Fruit fly (Drosophila melanogaster): ENCODE measurements around the gene GV1.

Gene GV1

dm6 chr3L:1868841-1869240, 58.5 kb downstream of the GV1 start (continued):
- no peak for TF ChIP-seq D19A (tag; optimal IDR thresholded peaks at IDR 0.05)
- peak; percentile 74 for TF ChIP-seq sob (GFP tag; IDR thresholded peaks at IDR 0.05)
- TF ChIP-seq Ptx1 (GFP tag; IDR thresholded peaks at IDR 0.05) = peak; percentile 47
- TF ChIP-seq phol (tag; optimal IDR thresholded peaks at IDR 0.05) = peak; percentile 8
- no peak for TF ChIP-seq Dad (GFP tag; optimal IDR thresholded peaks at IDR 0.05)
- TF ChIP-seq nmo (GFP tag; optimal IDR thresholded peaks at IDR 0.05) = peak; percentile 15
- TF ChIP-seq exex (tag; optimal IDR thresholded peaks at IDR 0.05) = peak; percentile 31
- TF ChIP-seq CG32767 (GFP tag; IDR thresholded peaks at IDR 0.05) = no peak
- no peak for TF ChIP-seq CG11723 (GFP tag; optimal IDR thresholded peaks at IDR 0.05)
- TF ChIP-seq CG9215 (GFP tag; IDR thresholded peaks at IDR 0.05) = peak; percentile 35; the same call in 1 of the 2 replicates
- TF ChIP-seq fd3F (GFP tag; optimal IDR thresholded peaks at IDR 0.05) = no peak
- TF ChIP-seq ems (GFP tag; optimal IDR thresholded peaks at IDR 0.05) = no peak
- peak; percentile 11 for TF ChIP-seq Six4 (GFP tag; optimal IDR thresholded peaks at IDR 0.05)
- TF ChIP-seq Rfx (GFP tag; IDR thresholded peaks at IDR 0.05) = peak; percentile 66
- peak; percentile 56; the same call in 1 of the 2 replicates for TF ChIP-seq Xrp1 (GFP tag; IDR thresholded peaks at IDR 0.05)
- peak; percentile 8 for TF ChIP-seq CG17802 (tag; optimal IDR thresholded peaks at IDR 0.05)
- no peak for TF ChIP-seq Sox100B (GFP tag; optimal IDR thresholded peaks at IDR 0.05)
- TF ChIP-seq stwl (tag; optimal IDR thresholded peaks at IDR 0.05) = no peak
- TF ChIP-seq cwo (GFP tag; optimal IDR thresholded peaks at IDR 0.05) = peak; percentile 2
- peak; percentile 93 for TF ChIP-seq CG11695 (GFP tag; IDR thresholded peaks at IDR 0.05)
- peak; percentile 48; the same call in 1 of the 2 replicates for TF ChIP-seq ara (GFP tag; IDR thresholded peaks at IDR 0.05)
- TF ChIP-seq slbo (GFP tag; IDR thresholded peaks at IDR 0.05) = 0 out of 2 replicates have a peak, but pooled peaks have one; percentile 17
- no peak for TF ChIP-seq pan (optimal IDR thresholded peaks at IDR 0.05)
- peak in 1 of 2 experiments; percentile 61 for TF ChIP-seq pan (GFP tag; optimal IDR thresholded peaks at IDR 0.05 in 1 of 2, IDR thresholded peaks at IDR 0.05 in 1 of 2)
- peak; percentile 55 for TF ChIP-seq CG6689 (GFP tag; IDR thresholded peaks at IDR 0.05)
- TF ChIP-seq tgo (GFP tag; IDR thresholded peaks at IDR 0.05) = peak; percentile 63
- no peak for TF ChIP-seq CG12236 (GFP tag; optimal IDR thresholded peaks at IDR 0.05)
- TF ChIP-seq ase (GFP tag; IDR thresholded peaks at IDR 0.05) = 0 out of 3 replicates have a peak, but pooled peaks have one; percentile 17
- TF ChIP-seq CG7786 (GFP tag; optimal IDR thresholded peaks at IDR 0.05) = no peak
- peak; percentile 67 for TF ChIP-seq dmrt99B (tag; optimal IDR thresholded peaks at IDR 0.05)
- peak; percentile 65 for TF ChIP-seq tap (tag; optimal IDR thresholded peaks at IDR 0.05)
- peak; percentile 40; the same call in 1 of the 2 replicates for TF ChIP-seq CG14014 (GFP tag; IDR thresholded peaks at IDR 0.05)
- TF ChIP-seq Med (GFP tag) = peak; percentile 70
- TF ChIP-seq Awh (GFP tag; IDR thresholded peaks at IDR 0.05) = peak; percentile 60; the same call in 1 of the 2 replicates
- peak; percentile 13 for TF ChIP-seq CG10979 (tag; optimal IDR thresholded peaks at IDR 0.05)
- TF ChIP-seq bcd (GFP tag; optimal IDR thresholded peaks at IDR 0.05) = peak; percentile 23
- TF ChIP-seq CG10431 (GFP tag; optimal IDR thresholded peaks at IDR 0.05) = no peak
- peak; percentile 72 for TF ChIP-seq vvl (GFP tag; IDR thresholded peaks at IDR 0.05)
- TF ChIP-seq tll (GFP tag; optimal IDR thresholded peaks at IDR 0.05) = no peak
- TF ChIP-seq CG14667 (GFP tag; IDR thresholded peaks at IDR 0.05) = peak; percentile 26; the same call in 1 of the 2 replicates
- TF ChIP-seq Fer3 (tag; optimal IDR thresholded peaks at IDR 0.05) = peak; percentile 69
- TF ChIP-seq hbn (GFP tag; IDR thresholded peaks at IDR 0.05; ENCODE audit: partially characterized antibody) = no peak
- peak; percentile 80 for TF ChIP-seq lmd (GFP tag; IDR thresholded peaks at IDR 0.05)
- TF ChIP-seq CG4730 (GFP tag; IDR thresholded peaks at IDR 0.05) = peak; percentile 24; the same call in 1 of the 2 replicates
- peak; percentile 29; the same call in 1 of the 2 replicates for TF ChIP-seq ttk (GFP tag; IDR thresholded peaks at IDR 0.05)
- TF ChIP-seq CG14441 (GFP tag; IDR thresholded peaks at IDR 0.05) = 0 out of 2 replicates have a peak, but pooled peaks have one; percentile 36
- TF ChIP-seq trem (tag; optimal IDR thresholded peaks at IDR 0.05) = peak; percentile 1
- 0 out of 3 replicates have a peak, but pooled peaks have one; percentile 14 for TF ChIP-seq z (GFP tag; IDR thresholded peaks at IDR 0.05)
- peak; percentile 66 for TF ChIP-seq CG18262 (tag; optimal IDR thresholded peaks at IDR 0.05)
- no peak for TF ChIP-seq NC2β (GFP tag; optimal IDR thresholded peaks at IDR 0.05)
- no peak for TF ChIP-seq CG9876 (GFP tag; optimal IDR thresholded peaks at IDR 0.05)
